Worm (Caenorhabditis elegans): ENCODE measurements around the gene Y116A8C.40.

DNA sequence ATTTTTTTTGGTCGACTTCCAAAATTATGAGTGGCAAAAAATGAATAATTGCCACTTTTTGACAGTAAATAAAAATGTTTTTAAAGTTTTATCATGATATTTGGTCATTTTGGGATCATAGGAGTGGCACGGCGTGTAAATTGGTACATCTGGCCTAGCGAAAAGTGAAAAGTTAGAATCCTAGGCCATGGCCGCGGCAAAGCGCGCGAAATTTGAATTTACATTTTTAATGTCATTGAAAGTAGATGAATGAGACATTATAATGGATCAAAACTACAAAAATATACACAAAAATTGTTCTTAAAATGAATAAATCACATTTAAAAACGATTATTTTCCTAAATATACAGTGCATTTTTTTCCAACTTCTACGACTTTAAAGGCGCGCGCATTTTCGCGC is 24.3 kb downstream of the Y116A8C.40 start:
- TF ChIP-seq unc-39 (tag; optimal IDR thresholded peaks at IDR 0.05) (no peak), ceh-39 (tag; optimal IDR thresholded peaks at IDR 0.05) (no peak), hlh-1 (tag; optimal IDR thresholded peaks at IDR 0.05) (no peak), nhr-12 (tag; optimal IDR thresholded peaks at IDR 0.05) (no peak), pha-4 (tag; optimal IDR thresholded peaks at IDR 0.05) (no peak), mep-1 (tag; optimal IDR thresholded peaks at IDR 0.05) (no peak), ztf-11 (tag; optimal IDR thresholded peaks at IDR 0.05) (no peak), nhr-237 (tag; optimal IDR thresholded peaks at IDR 0.05) (no peak)

Measured in whole organism, mixed stage, embryonic.